Fruit fly (Drosophila melanogaster) whole organism, wandering third instar larva: ENCODE data around the gene CG13074.

Experiments used
- CG9705 ChIP-seq: fragments of 200-800 bp; sonication (Bioruptor generic); optimal IDR thresholded peaks from 2 replicates; lab custom pipeline; 2018; ENCODE audit warnings: missing biosample characterization, mild to moderate bottlenecking, missing genetic modification characterization
- CrebA ChIP-seq: fragments of 200-800 bp; sonication (Bioruptor generic); optimal IDR thresholded peaks from 2 replicates; lab custom pipeline; 2016; ENCODE audit warnings: missing biosample characterization, mild to moderate bottlenecking, missing genetic modification characterization, borderline replicate concordance
- Dfd ChIP-seq: fragments of >200 bp; optimal IDR thresholded peaks from 2 replicates; lab custom pipeline; 2017; ENCODE audit warnings: missing biosample characterization, missing genetic modification characterization
- Dif ChIP-seq: fragments of 200-275, 200-300 bp; sonication (Bioruptor generic); optimal IDR thresholded peaks from 2 replicates; lab custom pipeline; 2018; ENCODE audit warnings: missing biosample characterization, missing genetic modification characterization; ENCODE audit not compliant: partially characterized antibody
- HLH106 ChIP-seq: fragments of 200-800 bp; optimal IDR thresholded peaks from 3 replicates; lab custom pipeline; 2019; ENCODE audit warnings: missing biosample characterization, mild to moderate bottlenecking, missing genetic modification characterization, moderate library complexity
- Hnf4 ChIP-seq: fragments of 200-800 bp; sonication (Bioruptor generic); optimal IDR thresholded peaks from 2 replicates; lab custom pipeline; 2016; ENCODE audit warnings: missing biosample characterization, mild to moderate bottlenecking, missing genetic modification characterization
- Hr83 ChIP-seq: fragments of 200-300 bp; sonication (Bioruptor generic); optimal IDR thresholded peaks from 2 replicates; lab custom pipeline; 2016; ENCODE audit warnings: missing biosample characterization, mild to moderate bottlenecking, missing genetic modification characterization, moderate library complexity; ENCODE audit not compliant: poor library complexity, severe bottlenecking
- Mio ChIP-seq: sonication (Bioruptor generic); optimal IDR thresholded peaks from 2 replicates; lab custom pipeline; 2016; ENCODE audit warnings: missing biosample characterization, missing genetic modification characterization
- N ChIP-seq: fragments of >200 bp; optimal IDR thresholded peaks from 2 replicates; lab custom pipeline; 2018; ENCODE audit warnings: missing biosample characterization, missing external identifiers, missing genetic modification characterization
- OdsH ChIP-seq: fragments of 200-800 bp; sonication (Bioruptor generic); optimal IDR thresholded peaks from 2 replicates; lab custom pipeline; 2016; ENCODE audit warnings: missing biosample characterization, mild to moderate bottlenecking, missing genetic modification characterization
- Rel ChIP-seq, 2 experiments: fragments of 200-800 bp; sonication (Bioruptor generic) in 1 of 2; optimal IDR thresholded peaks; 2 replicates in 1 of 2; 3 replicates in 1 of 2; lab custom pipeline; 2016 to 2019; ENCODE audit warnings: mild to moderate bottlenecking in 2 of 2, missing biosample characterization in 2 of 2, missing genetic modification characterization in 2 of 2, moderate library complexity in 1 of 2
- Sp1 ChIP-seq: fragments of 200-800 bp; sonication (Bioruptor generic); optimal IDR thresholded peaks from 3 replicates; lab custom pipeline; 2019; ENCODE audit warnings: missing biosample characterization, mild to moderate bottlenecking, missing genetic modification characterization, moderate library complexity
- Vsx2 ChIP-seq: fragments of 200-300, 225-300 bp; sonication (Bioruptor generic); optimal IDR thresholded peaks from 2 replicates; lab custom pipeline; 2018; ENCODE audit warnings: missing biosample characterization, missing genetic modification characterization; ENCODE audit not compliant: partially characterized antibody
- brk ChIP-seq: fragments of 200-800 bp; sonication (Bioruptor generic); optimal IDR thresholded peaks from 2 replicates; lab custom pipeline; 2016; ENCODE audit warnings: missing biosample characterization, mild to moderate bottlenecking, missing genetic modification characterization
- dl ChIP-seq, 2 experiments: fragments of 175-275, 200-275 bp in 1 of 2; fragments of 200-275 bp in 1 of 2; sonication (Bioruptor generic); optimal IDR thresholded peaks; lab custom pipeline; 2018; ENCODE audit warnings: mild to moderate bottlenecking in 2 of 2, missing biosample characterization in 2 of 2, missing genetic modification characterization in 2 of 2, moderate library complexity in 2 of 2; ENCODE audit not compliant: partially characterized antibody in 2 of 2, insufficient read depth in 1 of 2
- dmrt93B ChIP-seq: fragments of 200-800 bp; sonication (Bioruptor generic); optimal IDR thresholded peaks from 2 replicates; lab custom pipeline; 2018; ENCODE audit warnings: missing biosample characterization, mild to moderate bottlenecking, missing genetic modification characterization
- dsf ChIP-seq: sonication (Bioruptor generic); optimal IDR thresholded peaks from 2 replicates; lab custom pipeline; 2016; ENCODE audit warnings: missing biosample characterization, missing genetic modification characterization, borderline replicate concordance
- ey ChIP-seq: fragments of 200-800 bp; sonication (Bioruptor generic); optimal IDR thresholded peaks from 2 replicates; lab custom pipeline; 2016; ENCODE audit warnings: missing biosample characterization, missing genetic modification characterization
- foxo ChIP-seq, 2 experiments: fragments of 200-800 bp; sonication (Bioruptor generic); optimal IDR thresholded peaks; 2 replicates in 1 of 2; 3 replicates in 1 of 2; lab custom pipeline; 2016 to 2017; ENCODE audit warnings: missing biosample characterization in 2 of 2, missing genetic modification characterization in 2 of 2
- fru ChIP-seq: fragments of 200-800 bp; sonication (Bioruptor generic); optimal IDR thresholded peaks from 3 replicates; lab custom pipeline; 2016; ENCODE audit warnings: missing biosample characterization, mild to moderate bottlenecking, missing genetic modification characterization
- h ChIP-seq: fragments of 200-800 bp; sonication (Bioruptor generic); optimal IDR thresholded peaks from 3 replicates; lab custom pipeline; 2016; ENCODE audit warnings: missing biosample characterization, mild to moderate bottlenecking, missing genetic modification characterization
- jim ChIP-seq: fragments of 175-275, 200-325 bp; sonication (Bioruptor generic); optimal IDR thresholded peaks from 2 replicates; lab custom pipeline; 2016; ENCODE audit warnings: missing biosample characterization, mild to moderate bottlenecking, missing genetic modification characterization
- pan ChIP-seq: fragments of >200 bp; optimal IDR thresholded peaks from 2 replicates; lab custom pipeline; 2017
- rgr ChIP-seq: fragments of 200-800 bp; sonication (Bioruptor generic); optimal IDR thresholded peaks from 3 replicates; lab custom pipeline; 2016; ENCODE audit warnings: missing biosample characterization, mild to moderate bottlenecking, missing genetic modification characterization
- sv ChIP-seq: fragments of 200-800 bp; sonication (Bioruptor generic); optimal IDR thresholded peaks from 3 replicates; lab custom pipeline; 2016; ENCODE audit warnings: missing biosample characterization, missing genetic modification characterization
- tai ChIP-seq: sonication (Bioruptor generic); optimal IDR thresholded peaks from 2 replicates; lab custom pipeline; 2016; ENCODE audit warnings: missing biosample characterization, missing genetic modification characterization
- usp ChIP-seq: fragments of >200 bp; optimal IDR thresholded peaks from 2 replicates; lab custom pipeline; 2017; ENCODE audit warnings: missing biosample characterization, missing genetic modification characterization
- woc ChIP-seq: sonication (Bioruptor generic); optimal IDR thresholded peaks from 2 replicates; lab custom pipeline; 2016; ENCODE audit warnings: missing biosample characterization, mild to moderate bottlenecking, missing genetic modification characterization

Gene CG13074

DNA sequence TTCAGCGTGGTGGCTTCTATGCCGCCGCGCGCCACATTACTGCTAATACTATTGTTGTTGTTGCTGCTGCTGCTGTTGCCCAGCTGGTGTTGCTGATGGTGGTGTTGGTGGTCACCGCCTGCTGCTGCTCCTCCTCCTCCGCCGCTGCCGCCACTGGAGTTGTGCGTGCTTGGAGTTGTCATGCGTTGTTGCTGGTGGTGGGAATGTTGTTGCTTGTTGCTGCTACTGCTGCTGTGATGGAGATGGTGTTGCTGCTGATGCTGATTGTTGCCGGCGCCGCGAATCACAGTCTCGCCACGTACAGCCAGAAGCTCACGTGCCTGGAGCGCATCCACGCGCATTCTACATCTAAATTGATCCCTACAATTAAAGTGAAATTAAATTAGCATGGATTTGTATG, 44.3 kb upstream of the CG13074 start:
- no peak for TF ChIP-seq sv (GFP tag; lab: Kevin White, UChicago)
- peak; percentile 93 for TF ChIP-seq Dfd (GFP tag; lab: Kevin White, UChicago)
- TF ChIP-seq, all 38 proteins: peak for 1

- TF ChIP-seq Dif (GFP tag; lab: Kevin White, UChicago) (peak; percentile 34), brk (peak; percentile 38), Dfd (GFP tag; lab: Kevin White, UChicago) (no peak), dmrt93B (GFP tag; lab: Kevin White, UChicago) (no peak)
Observed at dm6 chr3L:16139131-16139530, 41.8 kb upstream of the CG13074 start.

DNA sequence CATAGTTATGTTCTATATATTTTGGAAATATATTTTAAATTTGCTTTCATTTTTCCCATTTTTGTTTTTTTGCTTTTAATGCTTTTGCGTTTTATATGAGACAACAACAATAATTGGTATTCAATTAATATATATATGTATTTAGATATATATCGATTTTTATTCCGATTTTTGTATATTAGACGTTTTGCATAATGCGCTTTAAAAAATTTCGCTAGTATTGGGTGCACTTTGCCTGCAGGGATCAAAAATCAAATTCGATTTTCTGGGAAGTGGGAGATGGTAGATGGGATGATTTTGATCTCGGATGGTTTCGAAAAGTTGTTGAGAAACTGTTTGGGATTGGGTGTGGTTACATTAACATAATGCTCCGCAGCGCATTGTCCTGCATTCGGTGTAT, 40.5 kb upstream of the CG13074 start, which contains the start of gene CG5157:
Gene CG5157, minus strand, starts transcription at position 101 of the 400 bp plus-strand sequence.
- TF ChIP-seq usp (GFP tag; lab: Kevin White, UChicago) (no peak), Hr83 (no peak), woc (GFP tag; lab: Kevin White, UChicago) (no peak), jim (GFP tag; lab: Kevin White, UChicago) (no peak), OdsH (GFP tag; lab: Kevin White, UChicago) (no peak), Dif (GFP tag; lab: Kevin White, UChicago) (no peak), Sp1 (GFP tag; lab: Kevin White, UChicago) (no peak), dmrt93B (GFP tag; lab: Kevin White, UChicago) (no peak), pan (lab: Kevin White, UChicago) (no peak), dl (GFP tag; optimal IDR thresholded peaks at IDR 0.05; lab: Kevin White, UChicago; ENCODE audit: insufficient read depth in 1 of 2, partially characterized antibody in 2 of 2) (no peak), Rel (GFP tag; optimal IDR thresholded peaks at IDR 0.05; lab: Kevin White, UChicago) (no peak), Rel (tag; optimal IDR thresholded peaks at IDR 0.05; lab: Kevin White, UChicago) (no peak), h (GFP tag; lab: Kevin White, UChicago) (no peak), Dfd (GFP tag; lab: Kevin White, UChicago) (no peak), sv (GFP tag; lab: Kevin White, UChicago) (no peak), dsf (no peak), CrebA (GFP tag; lab: Kevin White, UChicago) (no peak), ey (GFP tag; lab: Kevin White, UChicago) (no peak)
- TF ChIP-seq, all 38 proteins: peak for 0

DNA sequence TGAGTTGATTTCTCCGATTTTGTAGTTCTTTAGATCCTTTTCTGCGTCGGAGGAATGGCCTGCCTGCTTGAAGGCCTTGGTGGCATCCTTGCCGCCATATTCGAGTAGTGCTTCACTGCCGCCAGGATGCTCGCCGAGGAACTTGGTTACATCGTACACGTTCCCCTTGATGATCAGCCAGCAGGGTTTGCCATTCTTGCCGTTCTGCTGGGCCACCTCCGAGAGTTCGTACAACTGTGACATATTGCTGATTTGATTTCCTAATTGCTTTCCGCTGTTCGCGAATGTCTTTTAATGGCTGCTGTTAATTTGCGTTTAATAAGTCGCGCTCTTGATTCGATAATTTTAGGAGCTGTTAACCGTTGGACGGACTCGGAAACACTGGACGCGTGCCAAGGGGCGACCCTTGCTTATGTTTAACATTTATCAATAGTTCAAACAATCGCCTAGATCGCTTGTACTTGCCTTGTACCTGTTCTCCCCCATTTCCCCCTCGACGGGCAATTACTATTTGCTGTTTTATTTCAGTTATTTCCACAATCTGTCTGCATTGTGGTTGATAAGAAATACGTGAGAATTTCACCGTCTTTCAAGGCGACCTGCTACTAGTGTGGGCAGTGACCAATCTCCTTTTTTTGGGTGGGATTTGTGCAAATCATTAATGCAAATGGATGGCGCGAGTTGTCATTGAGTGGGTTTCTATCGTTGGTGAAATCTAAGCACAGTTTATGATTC, 39.7 kb upstream of the CG13074 start:
- TF ChIP-seq sv (GFP tag; lab: Kevin White, UChicago), result no peak
- TF ChIP-seq tai (GFP tag; lab: Kevin White, UChicago), result no peak
- TF ChIP-seq Mio, result no peak
- no peak for TF ChIP-seq Sp1 (GFP tag; lab: Kevin White, UChicago)
- TF ChIP-seq pan (lab: Kevin White, UChicago), result no peak
- TF ChIP-seq Dif (GFP tag; lab: Kevin White, UChicago), result no peak
- TF ChIP-seq HLH106 (tag; lab: Kevin White, UChicago), result no peak
- no peak for TF ChIP-seq OdsH (GFP tag; lab: Kevin White, UChicago)
- no peak for TF ChIP-seq h (GFP tag; lab: Kevin White, UChicago)
- no peak for TF ChIP-seq Dfd (GFP tag; lab: Kevin White, UChicago)
- no peak for TF ChIP-seq woc (GFP tag; lab: Kevin White, UChicago)

DNA sequence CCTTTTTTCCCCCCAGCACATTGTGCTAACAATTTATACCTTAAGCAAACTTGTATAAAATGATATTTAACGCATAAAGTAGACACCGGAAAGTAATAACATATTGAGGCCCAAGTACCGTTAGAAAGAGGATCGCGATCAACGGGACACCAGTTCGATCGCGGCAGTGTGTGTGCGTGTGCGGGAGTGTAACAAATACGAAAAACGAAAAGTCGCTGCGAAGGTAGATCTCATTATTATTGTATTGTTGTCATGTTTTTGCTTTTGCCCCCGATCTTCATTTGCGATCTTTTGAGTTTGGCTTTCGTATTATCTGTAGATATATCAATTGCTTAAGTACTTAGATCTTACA, 34.8 kb upstream of the CG13074 start:
- TF ChIP-seq Hr83, result no peak
- no peak for TF ChIP-seq foxo (GFP tag; optimal IDR thresholded peaks at IDR 0.05; lab: Kevin White, UChicago)
- no peak for TF ChIP-seq N
- no peak for TF ChIP-seq h (GFP tag; lab: Kevin White, UChicago)
- TF ChIP-seq usp (GFP tag; lab: Kevin White, UChicago), result no peak
- no peak for TF ChIP-seq ey (GFP tag; lab: Kevin White, UChicago)
- no peak for TF ChIP-seq HLH106 (tag; lab: Kevin White, UChicago)
- TF ChIP-seq Sp1 (GFP tag; lab: Kevin White, UChicago), result no peak
- no peak for TF ChIP-seq Vsx2
- no peak for TF ChIP-seq rgr (GFP tag; lab: Kevin White, UChicago)
- TF ChIP-seq woc (GFP tag; lab: Kevin White, UChicago), result no peak
- TF ChIP-seq Hnf4 (GFP tag; lab: Kevin White, UChicago), result no peak
- TF ChIP-seq dl (GFP tag; optimal IDR thresholded peaks at IDR 0.05; lab: Kevin White, UChicago; ENCODE audit: insufficient read depth in 1 of 2, partially characterized antibody in 2 of 2), result no peak
- TF ChIP-seq pan (lab: Kevin White, UChicago), result no peak
- no peak for TF ChIP-seq fru
- TF ChIP-seq CG9705 (GFP tag; lab: Kevin White, UChicago), result no peak
